Fruit fly (Drosophila melanogaster) whole organism, embryonic: ENCODE measurements around the gene SCAR.

ENCODE experiments used
- Atf-2 ChIP-seq: fragments of 200-800 bp; sonication (Bioruptor generic); optimal IDR thresholded peaks from 2 replicates; lab custom pipeline; 2016; ENCODE audit warnings: missing biosample characterization, missing genetic modification characterization
- CG11504 ChIP-seq: fragments of 200-800 bp; sonication (Bioruptor generic); optimal IDR thresholded peaks from 3 replicates; lab custom pipeline; 2019; ENCODE audit warnings: missing biosample characterization, mild to moderate bottlenecking, missing genetic modification characterization, moderate library complexity
- CG12769 ChIP-seq: fragments of 200-800 bp; sonication (Bioruptor generic); optimal IDR thresholded peaks from 2 replicates; lab custom pipeline; 2019; ENCODE audit warnings: missing biosample characterization, mild to moderate bottlenecking, missing genetic modification characterization, moderate library complexity
- CG14441 ChIP-seq: fragments of 200-800 bp; sonication (Bioruptor generic); IDR thresholded peaks from 2 replicates; pipeline ENCODE4 v1.3.6; 2022; ENCODE audit warnings: missing biosample characterization, missing genetic modification characterization
- CG1603 ChIP-seq: fragments of 200-800 bp; sonication (Bioruptor generic); optimal IDR thresholded peaks from 2 replicates; lab custom pipeline; 2019; ENCODE audit warnings: missing biosample characterization, mild to moderate bottlenecking, missing genetic modification characterization, moderate library complexity
- CG16863 ChIP-seq: fragments of 200-800 bp; sonication (Bioruptor generic); optimal IDR thresholded peaks from 3 replicates; lab custom pipeline; 2016; ENCODE audit warnings: missing biosample characterization, missing genetic modification characterization
- CG17361 ChIP-seq: fragments of 200-800 bp; sonication (Bioruptor generic); IDR thresholded peaks from 3 replicates; pipeline ENCODE4 v1.3.6; 2022; ENCODE audit warnings: missing biosample characterization, missing genetic modification characterization
- CG17612 ChIP-seq: fragments of 200-800 bp; sonication (Bioruptor generic); IDR thresholded peaks from 2 replicates; pipeline ENCODE4 v1.3.6; 2022; ENCODE audit warnings: missing biosample characterization, missing genetic modification characterization
- CG32772 ChIP-seq: fragments of 200-800 bp; sonication (Bioruptor generic); IDR thresholded peaks from 2 replicates; pipeline ENCODE4 v1.3.6; 2022; ENCODE audit warnings: missing biosample characterization, missing genetic modification characterization
- CG6683 ChIP-seq: fragments of 200-800 bp; sonication (Bioruptor generic); optimal IDR thresholded peaks from 2 replicates; lab custom pipeline; 2017; ENCODE audit warnings: missing biosample characterization, mild to moderate bottlenecking, missing genetic modification characterization, missing genetic modification reagents
- CG7271 ChIP-seq: fragments of 200-800 bp; sonication (Bioruptor generic); optimal IDR thresholded peaks from 2 replicates; lab custom pipeline; 2018; ENCODE audit warnings: missing biosample characterization, mild to moderate bottlenecking, missing genetic modification characterization, moderate library complexity
- CG7372 ChIP-seq: fragments of 200-800 bp; sonication (Bioruptor generic); IDR thresholded peaks from 2 replicates; pipeline ENCODE4 v1.3.6; 2022; ENCODE audit warnings: missing biosample characterization, missing genetic modification characterization
- CG7839 ChIP-seq: fragments of 200-800 bp; sonication (Bioruptor generic); optimal IDR thresholded peaks from 3 replicates; lab custom pipeline; 2018; ENCODE audit warnings: missing biosample characterization, mild to moderate bottlenecking, missing genetic modification characterization, moderate library complexity
- CG7987 ChIP-seq: fragments of 200-800 bp; sonication (Bioruptor generic); optimal IDR thresholded peaks from 2 replicates; lab custom pipeline; 2018; ENCODE audit warnings: missing biosample characterization, mild to moderate bottlenecking, missing genetic modification characterization, moderate library complexity
- CG8290 ChIP-seq, 3 experiments: fragments of 200-800 bp; sonication (Bioruptor generic); optimal IDR thresholded peaks; 2 replicates each; lab custom pipeline; 2016 to 2019; ENCODE audit warnings: missing biosample characterization in 3 of 3, missing genetic modification characterization in 3 of 3, mild to moderate bottlenecking in 2 of 3, moderate library complexity in 1 of 3
- CG9727 ChIP-seq: fragments of 200-800 bp; sonication (Bioruptor generic); optimal IDR thresholded peaks from 3 replicates; lab custom pipeline; 2017; ENCODE audit warnings: missing biosample characterization, mild to moderate bottlenecking, missing genetic modification characterization
- CHES-1-like ChIP-seq: fragments of 200-800 bp; sonication (Bioruptor generic); optimal IDR thresholded peaks from 2 replicates; lab custom pipeline; 2016; ENCODE audit warnings: missing biosample characterization, missing genetic modification characterization
- Camta ChIP-seq: fragments of 200-800 bp; sonication (Bioruptor generic); optimal IDR thresholded peaks from 2 replicates; lab custom pipeline; 2016; ENCODE audit warnings: missing biosample characterization, missing genetic modification characterization
- CoRest ChIP-seq: fragments of 200-800 bp; sonication (Bioruptor generic); optimal IDR thresholded peaks from 3 replicates; lab custom pipeline; 2018; ENCODE audit warnings: missing biosample characterization, mild to moderate bottlenecking, missing genetic modification characterization, moderate library complexity
- D19B ChIP-seq: fragments of 200-800 bp; sonication (Bioruptor generic); optimal IDR thresholded peaks from 2 replicates; lab custom pipeline; 2017; ENCODE audit warnings: missing biosample characterization, mild to moderate bottlenecking, missing genetic modification characterization
- Dad ChIP-seq: fragments of 200-800 bp; sonication (Bioruptor generic); optimal IDR thresholded peaks from 3 replicates; lab custom pipeline; 2016; ENCODE audit warnings: missing biosample characterization, missing genetic modification characterization
- HLH54F ChIP-seq: fragments of 200-800 bp; sonication (Bioruptor generic); optimal IDR thresholded peaks from 3 replicates; lab custom pipeline; 2016; ENCODE audit warnings: missing biosample characterization, missing genetic modification characterization
- Hey ChIP-seq: fragments of 200-800 bp; sonication (Bioruptor generic); optimal IDR thresholded peaks from 3 replicates; lab custom pipeline; 2018; ENCODE audit warnings: missing biosample characterization, mild to moderate bottlenecking, missing genetic modification characterization
- Hr51 ChIP-seq, 2 experiments: fragments of 200-800 bp; sonication (Bioruptor generic); optimal IDR thresholded peaks; 2 replicates in 1 of 2; 3 replicates in 1 of 2; lab custom pipeline; 2016 to 2018; ENCODE audit warnings: missing biosample characterization in 2 of 2, missing genetic modification characterization in 2 of 2, mild to moderate bottlenecking in 1 of 2, moderate library complexity in 1 of 2
- MTF-1 ChIP-seq: fragments of 200-800 bp; sonication (Bioruptor generic); optimal IDR thresholded peaks from 2 replicates; lab custom pipeline; 2018; ENCODE audit warnings: missing biosample characterization, mild to moderate bottlenecking, missing genetic modification characterization, borderline replicate concordance
- Myb ChIP-seq: fragments of 200-800 bp; sonication (Bioruptor generic); optimal IDR thresholded peaks from 2 replicates; lab custom pipeline; 2016; ENCODE audit warnings: missing biosample characterization, missing genetic modification characterization
- Nf-YB ChIP-seq: fragments of 200-800 bp; sonication (Bioruptor generic); optimal IDR thresholded peaks from 3 replicates; lab custom pipeline; 2019; ENCODE audit warnings: missing biosample characterization, mild to moderate bottlenecking, missing genetic modification characterization, moderate library complexity
- Oli ChIP-seq: fragments of 200-800 bp; sonication (Bioruptor generic); optimal IDR thresholded peaks from 2 replicates; lab custom pipeline; 2018; ENCODE audit warnings: missing biosample characterization, mild to moderate bottlenecking, missing genetic modification characterization, moderate library complexity
- Sin3A ChIP-seq: fragments of >200 bp; optimal IDR thresholded peaks from 2 replicates; lab custom pipeline; 2018
- Spps ChIP-seq: fragments of 200-800 bp; sonication (Bioruptor generic); optimal IDR thresholded peaks from 2 replicates; lab custom pipeline; 2018; ENCODE audit warnings: missing biosample characterization, mild to moderate bottlenecking, missing genetic modification characterization
- Stat92E ChIP-seq, 3 experiments: fragments of >200 bp in 2 of 3; fragments of 200-800 bp in 1 of 3; sonication (Bioruptor generic) in 1 of 3; optimal IDR thresholded peaks; 2 replicates each; lab custom pipeline; 2017 to 2019; ENCODE audit warnings: missing biosample characterization in 3 of 3, missing genetic modification characterization in 3 of 3, mild to moderate bottlenecking in 1 of 3, moderate library complexity in 1 of 3
- TFAM ChIP-seq: fragments of 200-800 bp; sonication (Bioruptor generic); optimal IDR thresholded peaks from 2 replicates; lab custom pipeline; 2017; ENCODE audit warnings: missing biosample characterization, missing genetic modification characterization, inconsistent platforms
- ab ChIP-seq: fragments of 200-800 bp; sonication (Bioruptor generic); optimal IDR thresholded peaks from 2 replicates; lab custom pipeline; 2016; ENCODE audit warnings: missing biosample characterization, missing genetic modification characterization
- aop ChIP-seq: fragments of 200-800 bp; sonication (Bioruptor generic); IDR thresholded peaks from 2 replicates; pipeline ENCODE4 v1.3.6; 2022; ENCODE audit warnings: missing biosample characterization, missing genetic modification characterization
- ash1 ChIP-seq: fragments of 200-800 bp; sonication (Bioruptor generic); optimal IDR thresholded peaks from 2 replicates; lab custom pipeline; 2018; ENCODE audit warnings: missing biosample characterization, mild to moderate bottlenecking, missing genetic modification characterization
- bab2 ChIP-seq: fragments of 200-800 bp; sonication (Bioruptor generic); optimal IDR thresholded peaks from 2 replicates; lab custom pipeline; 2016; ENCODE audit warnings: missing biosample characterization, missing genetic modification characterization
- bigmax ChIP-seq: fragments of 200-800 bp; sonication (Bioruptor generic); optimal IDR thresholded peaks from 2 replicates; lab custom pipeline; 2018; ENCODE audit warnings: missing biosample characterization, mild to moderate bottlenecking, missing genetic modification characterization
- croc ChIP-seq: fragments of 200-800 bp; sonication (Bioruptor generic); conservative IDR thresholded peaks from 3 replicates; pipeline ENCODE4 v1.3.6; 2022; ENCODE audit warnings: missing biosample characterization, missing genetic modification characterization
- fru ChIP-seq: fragments of >200 bp; optimal IDR thresholded peaks from 2 replicates; lab custom pipeline; 2017
- grn ChIP-seq: fragments of 200-800 bp; sonication (Bioruptor generic); optimal IDR thresholded peaks from 3 replicates; lab custom pipeline; 2017; ENCODE audit warnings: missing biosample characterization, missing genetic modification characterization
- jing ChIP-seq: fragments of 200-800 bp; sonication (Bioruptor generic); optimal IDR thresholded peaks from 2 replicates; lab custom pipeline; 2018; ENCODE audit warnings: missing biosample characterization, mild to moderate bottlenecking, missing genetic modification characterization
- nerfin-1 ChIP-seq: fragments of 200-800 bp; sonication (Bioruptor generic); optimal IDR thresholded peaks from 3 replicates; lab custom pipeline; 2019; ENCODE audit warnings: missing biosample characterization, mild to moderate bottlenecking, missing genetic modification characterization, moderate library complexity
- pb ChIP-seq: fragments of 200-800 bp; sonication (Bioruptor generic); optimal IDR thresholded peaks from 3 replicates; lab custom pipeline; 2016; ENCODE audit warnings: missing biosample characterization, missing genetic modification characterization
- sd ChIP-seq: fragments of 200-800 bp; sonication (Bioruptor generic); optimal IDR thresholded peaks from 3 replicates; lab custom pipeline; 2018; ENCODE audit warnings: missing biosample characterization, mild to moderate bottlenecking, missing genetic modification characterization, moderate library complexity
- stwl ChIP-seq: fragments of 200-800 bp; sonication (Bioruptor generic); optimal IDR thresholded peaks from 3 replicates; lab custom pipeline; 2018; ENCODE audit warnings: missing biosample characterization, mild to moderate bottlenecking, missing genetic modification characterization, moderate library complexity
- tll ChIP-seq, 2 experiments: fragments of 200-800 bp in 1 of 2; fragments of >200 bp in 1 of 2; sonication (Bioruptor generic) in 1 of 2; optimal IDR thresholded peaks; 2 replicates each; lab custom pipeline; 2017 to 2019; ENCODE audit warnings: missing biosample characterization in 2 of 2, missing genetic modification characterization in 2 of 2, mild to moderate bottlenecking in 1 of 2, moderate library complexity in 1 of 2
- tup ChIP-seq: fragments of 200-800 bp; sonication (Bioruptor generic); optimal IDR thresholded peaks from 2 replicates; lab custom pipeline; 2016; ENCODE audit warnings: missing biosample characterization, mild to moderate bottlenecking, missing genetic modification characterization, moderate library complexity
- vvl ChIP-seq: fragments of 200-800 bp; sonication (Bioruptor generic); IDR thresholded peaks from 2 replicates; pipeline ENCODE4 v1.3.6; 2022; ENCODE audit warnings: missing biosample characterization, missing genetic modification characterization
- zen ChIP-seq: fragments of 200-800 bp; sonication (Bioruptor generic); optimal IDR thresholded peaks from 3 replicates; lab custom pipeline; 2018; ENCODE audit warnings: missing biosample characterization, mild to moderate bottlenecking, missing genetic modification characterization, moderate library complexity
- zf30C ChIP-seq: fragments of 200-800 bp; sonication (Bioruptor generic); optimal IDR thresholded peaks from 3 replicates; lab custom pipeline; 2018; ENCODE audit warnings: missing biosample characterization, mild to moderate bottlenecking, missing genetic modification characterization

The SCAR gene

dm6 chr2L:10987370-10987853 is 10.8 kb downstream of the SCAR start, which contains the start of the genes piwi and CG12253 (continued):
- TF ChIP-seq tup (GFP tag; lab: Kevin White, UChicago) (no peak), nerfin-1 (tag; lab: Kevin White, UChicago) (no peak), CG7839 (tag; lab: Kevin White, UChicago) (no peak), Atf-2 (GFP tag; lab: Kevin White, UChicago) (peak; percentile 1), pb (GFP tag; lab: Kevin White, UChicago) (no peak), Hr51 (GFP tag; optimal IDR thresholded peaks at IDR 0.05; lab: Kevin White, UChicago) (peak in 1 of 2 experiments; percentile 28), bigmax (GFP tag; lab: Kevin White, UChicago) (no peak), CG8290 (GFP tag; optimal IDR thresholded peaks at IDR 0.05; lab: Kevin White, UChicago) (peak; percentile 33), CG8290 (tag; optimal IDR thresholded peaks at IDR 0.05; lab: Kevin White, UChicago) (no peak), CG11504 (no peak), Oli (tag; lab: Kevin White, UChicago) (no peak), croc (GFP tag; lab: Robert Waterston, UW) (no peak), CG32772 (GFP tag; lab: Robert Waterston, UW) (no peak), CG12769 (tag; lab: Kevin White, UChicago) (no peak), ash1 (GFP tag; lab: Kevin White, UChicago) (no peak), sd (tag; lab: Kevin White, UChicago) (no peak), Nf-YB (GFP tag; lab: Kevin White, UChicago) (peak; percentile 70), CoRest (peak; percentile 95), CG16863 (GFP tag; lab: Kevin White, UChicago) (peak; percentile 23), tll (GFP tag; optimal IDR thresholded peaks at IDR 0.05; lab: Kevin White, UChicago) (no peak), D19B (GFP tag; lab: Kevin White, UChicago) (no peak), CG17612 (GFP tag; lab: Robert Waterston, UW) (no peak), Spps (tag; lab: Kevin White, UChicago) (peak; percentile 14), fru (lab: Kevin White, UChicago) (no peak), CG7271 (no peak), CHES-1-like (GFP tag; lab: Kevin White, UChicago) (peak; percentile 32), grn (GFP tag; lab: Kevin White, UChicago) (no peak), Dad (GFP tag; lab: Kevin White, UChicago) (no peak), CG6683 (no peak), Stat92E (GFP tag; optimal IDR thresholded peaks at IDR 0.05; lab: Kevin White, UChicago) (no peak), Myb (peak; percentile 34), HLH54F (GFP tag; lab: Kevin White, UChicago) (peak; percentile 49), bab2 (peak; percentile 50), Hey (tag; lab: Kevin White, UChicago) (no peak), CG14441 (0 out of 2 replicates have a peak, but pooled peaks have one; percentile 40), ab (GFP tag; lab: Kevin White, UChicago) (no peak), Sin3A (lab: Kevin White, UChicago) (no peak), vvl (GFP tag; lab: Robert Waterston, UW) (no peak; the same call in none of the 2 replicates), MTF-1 (GFP tag; lab: Kevin White, UChicago) (no peak), zf30C (GFP tag; lab: Kevin White, UChicago) (peak; percentile 39), CG1603 (tag; lab: Kevin White, UChicago) (no peak), CG7987 (GFP tag; lab: Kevin White, UChicago) (no peak), aop (GFP tag; lab: Robert Waterston, UW) (no peak), jing (GFP tag; lab: Kevin White, UChicago) (no peak), CG9727 (GFP tag; lab: Kevin White, UChicago) (peak; percentile 49), CG17361 (GFP tag; lab: Robert Waterston, UW) (no peak; the same call in 2 of the 3 replicates), CG7372 (GFP tag; lab: Robert Waterston, UW) (no peak), zen (tag; lab: Kevin White, UChicago) (peak; percentile 33), Camta (GFP tag; lab: Kevin White, UChicago) (peak; percentile 21), stwl (tag; lab: Kevin White, UChicago) (peak; percentile 51), TFAM (GFP tag; lab: Kevin White, UChicago) (no peak)
